Worm (Caenorhabditis elegans) whole organism, mixed stage, embryonic: ENCODE results near the gene F32E10.9.

Experiments
- M03D4.4 ChIP-seq: sonication (generic microtip); optimal IDR thresholded peaks from 2 replicates; lab custom pipeline; 2017; ENCODE audit warnings: mild to moderate bottlenecking, missing genetic modification characterization, missing compliant biosample characterization
- bed-3 ChIP-seq: fragments of 200-800 bp; sonication (Bioruptor generic); optimal IDR thresholded peaks from 3 replicates; lab custom pipeline; 2018; ENCODE audit warnings: mild to moderate bottlenecking, missing genetic modification characterization, moderate library complexity, missing compliant biosample characterization
- blmp-1 ChIP-seq: fragments of 150-350 bp; optimal IDR thresholded peaks from 2 replicates; lab custom pipeline; 2014; ENCODE audit warnings: missing biosample characterization, missing genetic modification characterization
- ceh-39 ChIP-seq: fragments of 150-350 bp; optimal IDR thresholded peaks from 2 replicates; lab custom pipeline; 2014; ENCODE audit warnings: missing biosample characterization, missing genetic modification characterization
- ceh-43 ChIP-seq: fragments of 200-800 bp; sonication (Bioruptor generic); optimal IDR thresholded peaks from 2 replicates; lab custom pipeline; 2018; ENCODE audit warnings: mild to moderate bottlenecking, missing genetic modification characterization, moderate library complexity, missing compliant biosample characterization
- ceh-83 ChIP-seq: fragments of 200-800 bp; sonication (Bioruptor generic); optimal IDR thresholded peaks from 2 replicates; lab custom pipeline; 2018; ENCODE audit warnings: mild to moderate bottlenecking, missing genetic modification characterization, missing compliant biosample characterization
- ces-1 ChIP-seq: fragments of 150-350 bp; optimal IDR thresholded peaks from 2 replicates; lab custom pipeline; 2014; ENCODE audit warnings: missing biosample characterization, missing genetic modification reagents, missing genetic modification characterization
- cnd-1 ChIP-seq: fragments of 200-800 bp; sonication (Bioruptor generic); optimal IDR thresholded peaks from 2 replicates; lab custom pipeline; 2018; ENCODE audit warnings: mild to moderate bottlenecking, missing genetic modification characterization, missing compliant biosample characterization
- drap-1 ChIP-seq: fragments of 200-800 bp; sonication (Bioruptor generic); optimal IDR thresholded peaks from 3 replicates; lab custom pipeline; 2018; ENCODE audit warnings: mild to moderate bottlenecking, missing genetic modification characterization, missing compliant biosample characterization
- elt-1 ChIP-seq: sonication (generic microtip); optimal IDR thresholded peaks from 2 replicates; lab custom pipeline; 2017; ENCODE audit warnings: missing genetic modification characterization, mild to moderate bottlenecking, missing compliant biosample characterization, antibody characterized with exemption, moderate library complexity, borderline replicate concordance; ENCODE audit not compliant: insufficient read depth
- elt-3 ChIP-seq: fragments of 150-350 bp; optimal IDR thresholded peaks from 2 replicates; lab custom pipeline; 2014; ENCODE audit warnings: missing biosample characterization, missing genetic modification characterization
- flh-1 ChIP-seq: fragments of 200-800 bp; sonication (Bioruptor generic); optimal IDR thresholded peaks from 2 replicates; lab custom pipeline; 2018; ENCODE audit warnings: mild to moderate bottlenecking, missing genetic modification characterization, moderate library complexity, missing compliant biosample characterization
- ham-2 ChIP-seq: fragments of 200-800 bp; sonication (Bioruptor generic); optimal IDR thresholded peaks from 2 replicates; lab custom pipeline; 2018; ENCODE audit warnings: mild to moderate bottlenecking, missing genetic modification characterization, missing compliant biosample characterization
- hlh-1 ChIP-seq: fragments of 150-350 bp; optimal IDR thresholded peaks from 2 replicates; lab custom pipeline; 2014; ENCODE audit warnings: missing biosample characterization, missing genetic modification reagents, missing genetic modification characterization
- lin-13 ChIP-seq: fragments of 150-350 bp; optimal IDR thresholded peaks from 2 replicates; lab custom pipeline; 2014; ENCODE audit warnings: missing biosample characterization, missing genetic modification characterization
- lin-32 ChIP-seq: fragments of 200-800 bp; sonication (Bioruptor generic); optimal IDR thresholded peaks from 2 replicates; lab custom pipeline; 2018; ENCODE audit warnings: mild to moderate bottlenecking, missing genetic modification characterization, missing compliant biosample characterization
- lsy-2 ChIP-seq: fragments of 150-350 bp; optimal IDR thresholded peaks from 2 replicates; lab custom pipeline; 2014; ENCODE audit warnings: missing biosample characterization, missing genetic modification characterization
- mab-5 ChIP-seq: fragments of 150-350 bp; optimal IDR thresholded peaks from 2 replicates; lab custom pipeline; 2014; ENCODE audit warnings: missing biosample characterization, missing genetic modification characterization
- mep-1 ChIP-seq: fragments of 150-350 bp; optimal IDR thresholded peaks from 2 replicates; lab custom pipeline; 2017; ENCODE audit warnings: missing biosample characterization, missing genetic modification reagents, missing genetic modification characterization, inconsistent platforms
- mls-2 ChIP-seq: sonication (generic microtip); optimal IDR thresholded peaks from 2 replicates; lab custom pipeline; 2016; ENCODE audit warnings: mild to moderate bottlenecking, missing genetic modification characterization, moderate library complexity, missing compliant biosample characterization
- nhr-12 ChIP-seq: fragments of 150-350 bp; optimal IDR thresholded peaks from 2 replicates; lab custom pipeline; 2014; ENCODE audit warnings: missing biosample characterization, missing genetic modification characterization
- nhr-2 ChIP-seq: fragments of 150-350 bp; optimal IDR thresholded peaks from 2 replicates; lab custom pipeline; 2014; ENCODE audit warnings: missing biosample characterization, missing genetic modification characterization
- nhr-237 ChIP-seq: fragments of 150-350 bp; optimal IDR thresholded peaks from 2 replicates; lab custom pipeline; 2014; ENCODE audit warnings: missing biosample characterization, missing genetic modification characterization
- nhr-28 ChIP-seq: fragments of 150-350 bp; optimal IDR thresholded peaks from 2 replicates; lab custom pipeline; 2014; ENCODE audit warnings: missing biosample characterization, missing genetic modification characterization
- nhr-76 ChIP-seq: sonication (generic microtip); optimal IDR thresholded peaks from 2 replicates; lab custom pipeline; 2017; ENCODE audit warnings: missing biosample characterization, missing genetic modification characterization
- pha-4 ChIP-seq: fragments of 150-350 bp; optimal IDR thresholded peaks from 2 replicates; lab custom pipeline; 2018; ENCODE audit warnings: missing biosample characterization, missing genetic modification reagents, missing genetic modification characterization
- sem-2 ChIP-seq: fragments of 200-800 bp; sonication (Bioruptor generic); optimal IDR thresholded peaks from 2 replicates; lab custom pipeline; 2018; ENCODE audit warnings: mild to moderate bottlenecking, missing genetic modification characterization, missing compliant biosample characterization
- snpc-4 ChIP-seq: fragments of 150-350 bp; optimal IDR thresholded peaks from 2 replicates; lab custom pipeline; 2014; ENCODE audit warnings: missing biosample characterization, missing genetic modification characterization
- sptf-1 ChIP-seq: sonication (generic microtip); optimal IDR thresholded peaks from 2 replicates; lab custom pipeline; 2017; ENCODE audit warnings: mild to moderate bottlenecking, missing genetic modification characterization, moderate library complexity, missing compliant biosample characterization
- tbx-8 ChIP-seq: fragments of 200-800 bp; sonication (Bioruptor generic); optimal IDR thresholded peaks from 2 replicates; lab custom pipeline; 2018; ENCODE audit warnings: mild to moderate bottlenecking, missing genetic modification characterization, moderate library complexity, missing compliant biosample characterization
- unc-120 ChIP-seq: sonication (generic microtip); optimal IDR thresholded peaks from 2 replicates; lab custom pipeline; 2017; ENCODE audit warnings: missing genetic modification characterization, missing compliant biosample characterization; ENCODE audit not compliant: poor library complexity, severe bottlenecking
- unc-39 ChIP-seq: fragments of 150-350 bp; optimal IDR thresholded peaks from 2 replicates; lab custom pipeline; 2014; ENCODE audit warnings: missing biosample characterization, missing genetic modification characterization
- unc-62 ChIP-seq: fragments of 150-350 bp; optimal IDR thresholded peaks from 2 replicates; lab custom pipeline; 2014; ENCODE audit warnings: missing biosample characterization, missing genetic modification reagents, missing genetic modification characterization
- zip-8 ChIP-seq: fragments of 150-350 bp; optimal IDR thresholded peaks from 2 replicates; lab custom pipeline; 2014; ENCODE audit warnings: missing biosample characterization, missing genetic modification characterization
- ztf-11 ChIP-seq: fragments of 150-350 bp; optimal IDR thresholded peaks from 2 replicates; lab custom pipeline; 2014; ENCODE audit warnings: missing biosample characterization, missing genetic modification characterization

The F32E10.9 gene

DNA sequence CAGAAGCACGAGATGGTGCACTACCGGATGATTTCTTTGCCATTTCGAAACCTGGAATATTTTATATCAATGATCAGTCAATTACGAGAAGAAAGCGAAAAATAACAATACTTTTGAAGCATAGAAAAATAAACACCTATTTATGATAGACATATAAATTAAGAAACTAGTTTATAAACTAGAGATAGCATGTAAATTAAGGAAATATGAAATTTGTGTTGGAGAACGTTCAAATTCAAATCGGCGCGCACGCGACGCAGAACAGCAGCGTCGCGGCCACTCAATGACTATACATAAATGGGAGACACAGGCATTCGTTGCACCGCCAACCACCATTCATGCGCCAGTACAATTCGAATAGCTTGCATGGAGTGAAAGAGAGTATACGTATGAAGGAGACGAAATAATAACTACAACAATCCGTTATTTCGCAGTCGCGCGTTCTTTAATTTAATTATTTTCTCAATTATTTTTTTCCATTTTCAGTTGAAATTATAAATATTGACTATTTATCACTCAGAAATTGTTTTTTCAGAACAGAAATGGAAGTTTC is 16.4 kb upstream of the F32E10.9 start, which contains the start of the genes cec-5 and nol-10 (continued):
- no peak for TF ChIP-seq elt-1 (tag; lab: Kevin White, UChicago)
- no peak for TF ChIP-seq flh-1 (GFP tag; lab: Kevin White, UChicago)
- TF ChIP-seq unc-39: no peak
- no peak for TF ChIP-seq ztf-11
- TF ChIP-seq nhr-2 (tag; lab: Kevin White, UChicago): no peak
- TF ChIP-seq ceh-39 (tag; lab: Kevin White, UChicago): peak; percentile 83
- TF ChIP-seq, all 35 proteins: peak for 15

DNA sequence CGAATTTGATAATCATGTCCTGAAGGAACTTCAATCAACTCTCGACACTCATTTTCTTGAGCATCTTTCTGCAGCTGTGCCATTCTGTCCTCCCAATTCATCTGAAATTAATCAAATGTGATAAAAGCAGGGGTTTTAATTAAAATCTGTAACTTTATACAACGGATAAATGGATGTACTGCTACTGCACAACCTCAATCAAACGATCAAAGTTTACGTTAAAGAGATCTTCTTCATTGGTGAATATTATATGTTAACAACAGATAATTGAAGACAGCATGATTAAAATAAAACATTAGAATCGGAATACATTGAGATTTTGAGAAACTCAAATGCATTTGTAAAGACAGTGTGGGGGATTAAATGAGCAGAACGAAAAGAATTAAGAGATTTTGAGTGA is 14.5 kb upstream of the F32E10.9 start, which contains the start of gene F32E10.5:
Gene F32E10.5 (minus strand): TSS at position 101 of the 400 bp plus-strand sequence.
- TF ChIP-seq sptf-1 (tag; lab: Kevin White, UChicago) (no peak), ceh-43 (GFP tag; lab: Kevin White, UChicago) (no peak), elt-1 (tag; lab: Kevin White, UChicago) (no peak), zip-8 (tag; lab: Kevin White, UChicago) (no peak), lin-13 (tag; lab: Kevin White, UChicago) (no peak), nhr-28 (tag; lab: Kevin White, UChicago) (no peak), lin-32 (GFP tag; lab: Kevin White, UChicago) (no peak), nhr-237 (tag; lab: Kevin White, UChicago) (no peak), ceh-83 (no peak), unc-39 (no peak), hlh-1 (tag; lab: Kevin White, UChicago) (no peak), mls-2 (tag; lab: Kevin White, UChicago) (no peak), cnd-1 (tag; lab: Kevin White, UChicago) (no peak), tbx-8 (GFP tag; lab: Kevin White, UChicago) (no peak), sem-2 (GFP tag; lab: Kevin White, UChicago) (no peak)

DNA sequence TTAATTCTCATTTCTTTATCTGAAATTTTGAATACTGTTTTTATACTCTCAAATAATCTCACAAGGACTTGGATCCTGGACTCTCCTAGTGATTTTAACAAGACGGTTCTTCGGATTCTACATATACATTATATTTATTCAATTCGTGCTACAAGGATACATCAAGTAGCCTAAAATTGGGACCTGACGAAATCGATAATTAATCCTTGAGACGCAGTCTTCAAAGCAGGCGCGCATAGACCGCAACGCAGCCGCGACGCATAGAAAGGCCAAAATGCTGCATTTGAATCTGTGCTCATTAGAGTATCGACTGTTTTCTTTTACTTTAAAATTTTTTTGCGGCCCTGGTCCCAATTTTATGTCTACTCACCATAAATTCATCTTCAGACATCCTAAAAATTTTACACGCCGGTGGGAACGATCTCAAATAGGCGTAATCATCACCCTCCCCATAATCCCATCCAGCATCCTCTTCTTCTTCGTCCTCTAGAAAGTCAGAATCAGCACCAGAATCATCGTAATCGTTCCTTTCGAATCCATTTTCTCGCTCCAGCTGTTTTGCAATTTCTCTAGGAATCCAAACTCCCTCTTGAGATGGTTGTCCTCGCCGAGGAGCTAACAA is 11.5 kb upstream of the F32E10.9 start, which contains the start of gene cec-4:
Gene cec-4 (plus strand): TSS at position 572 of the 622 bp plus-strand sequence.
- TF ChIP-seq ces-1 (GFP tag; lab: Kevin White, UChicago) (peak; percentile 9), ceh-39 (tag; lab: Kevin White, UChicago) (peak; percentile 97), ceh-83 (no peak), hlh-1 (tag; lab: Kevin White, UChicago) (peak; percentile 50)

DNA sequence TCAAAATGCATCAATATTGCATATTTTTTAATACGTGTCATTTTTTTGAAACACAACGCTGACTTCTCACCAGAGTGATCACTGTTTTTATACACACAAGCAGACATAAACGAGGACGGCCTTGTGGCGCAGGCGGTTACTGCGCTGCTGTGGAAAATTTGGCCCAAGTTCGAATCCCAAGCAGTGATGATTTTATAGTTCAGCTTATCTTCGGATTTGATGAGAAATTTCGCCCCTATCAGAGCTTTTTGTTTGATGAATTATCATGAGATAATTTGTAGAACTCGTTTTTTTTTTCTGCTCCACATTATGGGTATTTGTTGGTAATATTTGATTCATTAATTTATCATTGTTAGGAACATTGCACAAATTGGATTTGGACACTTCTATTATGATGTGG is 10.2 kb upstream of the F32E10.9 start:
- TF ChIP-seq M03D4.4 (peak; percentile 97), bed-3 (GFP tag; lab: Kevin White, UChicago) (peak; percentile 93), pha-4 (tag; lab: Kevin White, UChicago) (peak; percentile 41), mep-1 (peak; percentile 88), ztf-11 (peak; percentile 57), zip-8 (tag; lab: Kevin White, UChicago) (no peak), nhr-28 (tag; lab: Kevin White, UChicago) (peak; percentile 82), nhr-237 (tag; lab: Kevin White, UChicago) (peak; percentile 76), lin-32 (GFP tag; lab: Kevin White, UChicago) (peak; percentile 94), mab-5 (tag; lab: Kevin White, UChicago) (no peak), ceh-43 (GFP tag; lab: Kevin White, UChicago) (peak; percentile 94), sptf-1 (tag; lab: Kevin White, UChicago) (peak; percentile 98), flh-1 (GFP tag; lab: Kevin White, UChicago) (peak; percentile 84), unc-120 (tag; lab: Kevin White, UChicago) (peak; percentile 96), cnd-1 (tag; lab: Kevin White, UChicago) (peak; percentile 95), nhr-12 (tag; lab: Kevin White, UChicago) (no peak), blmp-1 (tag; lab: Kevin White, UChicago) (peak; percentile 8), ham-2 (GFP tag; lab: Kevin White, UChicago) (peak; percentile 98), snpc-4 (tag; lab: Kevin White, UChicago) (no peak), unc-62 (peak; percentile 73), nhr-76 (peak; percentile 10), tbx-8 (GFP tag; lab: Kevin White, UChicago) (peak; percentile 88), elt-3 (tag; lab: Kevin White, UChicago) (peak; percentile 85), mls-2 (tag; lab: Kevin White, UChicago) (peak; percentile 98), nhr-2 (tag; lab: Kevin White, UChicago) (no peak), elt-1 (tag; lab: Kevin White, UChicago) (peak; percentile 41), lsy-2 (tag; lab: Kevin White, UChicago) (peak; percentile 57), unc-39 (no peak), ces-1 (GFP tag; lab: Kevin White, UChicago) (no peak), drap-1 (GFP tag; lab: Kevin White, UChicago) (peak; percentile 98), lin-13 (tag; lab: Kevin White, UChicago) (peak; percentile 64), sem-2 (GFP tag; lab: Kevin White, UChicago) (peak; percentile 88), ceh-39 (tag; lab: Kevin White, UChicago) (no peak), hlh-1 (tag; lab: Kevin White, UChicago) (peak; percentile 7), ceh-83 (peak; percentile 98)
